Fruit fly (Drosophila melanogaster) whole organism: Measurements from ENCODE around the gene Ir85a.

Experiments
- CG8478 ChIP-seq: fragments of >200 bp; optimal IDR thresholded peaks from 2 replicates; lab custom pipeline; 2018; ENCODE audit warnings: inconsistent platforms
- Dll ChIP-seq: fragments of >200 bp; optimal IDR thresholded peaks from 2 replicates; lab custom pipeline; 2017
- EcR ChIP-seq, 2 experiments: fragments of >200 bp; optimal IDR thresholded peaks; 2 replicates each; lab custom pipeline; 2017; ENCODE audit warnings: missing biosample characterization in 2 of 2, missing genetic modification characterization in 2 of 2, missing genetic modification reagents in 2 of 2
- pan ChIP-seq: fragments of >200 bp; optimal IDR thresholded peaks from 2 replicates; lab custom pipeline; 2017
- psq ChIP-seq: fragments of >200 bp; optimal IDR thresholded peaks from 2 replicates; lab custom pipeline; 2017
- usp ChIP-seq: fragments of >200 bp; optimal IDR thresholded peaks from 2 replicates; lab custom pipeline; 2017; ENCODE audit warnings: missing biosample characterization, missing genetic modification characterization, mixed read lengths

- TF ChIP-seq usp (GFP tag; lab: Kevin White, UChicago), result no peak
- no peak for TF ChIP-seq psq (lab: Kevin White, UChicago)
- no peak for TF ChIP-seq EcR (GFP tag; optimal IDR thresholded peaks at IDR 0.05; lab: Kevin White, UChicago)
- TF ChIP-seq pan (lab: Kevin White, UChicago), result no peak
- TF ChIP-seq Dll (lab: Kevin White, UChicago), result no peak
- no peak for TF ChIP-seq CG8478
Observed at dm6 chr3R:8780689-8781088, 13.8 kb upstream of the Ir85a start, which contains the start of gene CG33189.
